Worm (Caenorhabditis elegans): ENCODE results near the gene Y102E9.3.
A peak's percentile ranks its signal among the peaks of the same experiment; 100 is the strongest.

DNA sequence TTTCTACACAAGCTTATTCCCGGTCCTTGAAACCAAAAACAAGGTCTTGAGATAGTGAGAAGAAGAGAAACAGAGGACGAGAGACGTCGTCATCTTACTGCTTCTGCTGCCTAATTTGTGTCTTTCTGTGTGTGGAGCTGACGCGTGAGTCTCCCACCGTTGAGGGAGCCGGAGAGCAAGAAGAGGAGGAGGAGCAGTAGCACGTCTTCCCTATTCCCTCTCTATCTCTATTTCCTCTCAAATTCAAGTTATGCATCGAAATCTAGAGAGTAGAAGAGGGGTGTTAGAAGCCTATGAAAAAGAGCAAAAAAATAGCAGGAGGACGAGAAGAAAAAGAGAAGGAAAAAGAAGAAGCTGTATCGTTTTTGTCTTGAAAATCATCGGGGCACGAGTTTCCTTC lies 39.1 kb downstream of the Y102E9.3 start:
- TF ChIP-seq skn-1 (tag; optimal IDR thresholded peaks at IDR 0.05) (no peak), nhr-85 (tag) (no peak), ceh-63 (GFP tag; optimal IDR thresholded peaks at IDR 0.05) (no peak), blmp-1 (tag; optimal IDR thresholded peaks at IDR 0.05) (no peak), nhr-28 (tag; optimal IDR thresholded peaks at IDR 0.05) (no peak), aly-2 (tag; optimal IDR thresholded peaks at IDR 0.05) (no peak), mef-2 (tag; optimal IDR thresholded peaks at IDR 0.05) (no peak), grh-1 (GFP tag; IDR thresholded peaks at IDR 0.05) (no peak), xbp-1 (tag; optimal IDR thresholded peaks at IDR 0.05) (peak; percentile 20), alr-1 (tag; optimal IDR thresholded peaks at IDR 0.05; ENCODE audit: borderline replicate concordance) (no peak), lsy-2 (tag; optimal IDR thresholded peaks at IDR 0.05) (peak in 1 of 2 experiments; percentile 59), pqm-1 (tag; optimal IDR thresholded peaks at IDR 0.05) (no peak), dpl-1 (GFP tag; optimal IDR thresholded peaks at IDR 0.05) (peak in 1 of 3 experiments; percentile 35)
